Worm (Caenorhabditis elegans) whole organism, late embryonic: ENCODE measurements around the gene F20B6.4.

Experiments
- T23F11.4 ChIP-seq: fragments of 200-800 bp; sonication (Bioruptor generic); optimal IDR thresholded peaks from 2 replicates; lab custom pipeline; 2018; ENCODE audit warnings: mild to moderate bottlenecking, missing genetic modification characterization, missing compliant biosample characterization
- Y22D7AL.16 ChIP-seq: sonication (generic microtip); optimal IDR thresholded peaks from 2 replicates; lab custom pipeline; 2016; ENCODE audit warnings: missing genetic modification characterization, missing compliant biosample characterization
- ama-1 ChIP-seq: fragments of 150-350 bp; optimal IDR thresholded peaks from 2 replicates; lab custom pipeline; 2014
- elt-2 ChIP-seq: sonication (generic microtip); optimal IDR thresholded peaks from 2 replicates; lab custom pipeline; 2016; ENCODE audit warnings: missing genetic modification reagents, missing genetic modification characterization, missing compliant biosample characterization
- hlh-13 ChIP-seq: fragments of 200-800 bp; sonication (Bioruptor generic); optimal IDR thresholded peaks from 2 replicates; lab custom pipeline; 2018; ENCODE audit warnings: mild to moderate bottlenecking, missing genetic modification characterization, missing compliant biosample characterization
- nhr-11 ChIP-seq: fragments of 150-350 bp; optimal IDR thresholded peaks from 2 replicates; lab custom pipeline; 2014; ENCODE audit warnings: missing biosample characterization, missing genetic modification characterization
- pag-3 ChIP-seq: sonication (generic microtip); optimal IDR thresholded peaks from 2 replicates; lab custom pipeline; 2016; ENCODE audit warnings: missing compliant biosample characterization, missing genetic modification characterization, borderline replicate concordance
- pha-4 ChIP-seq: fragments of 150-350 bp; optimal IDR thresholded peaks from 2 replicates; lab custom pipeline; 2018; ENCODE audit warnings: missing biosample characterization, missing genetic modification reagents, missing genetic modification characterization
- pros-1 ChIP-seq: fragments of 150-350 bp; optimal IDR thresholded peaks from 2 replicates; lab custom pipeline; 2014; ENCODE audit warnings: missing biosample characterization, missing genetic modification reagents, missing genetic modification characterization
- unc-3 ChIP-seq, 2 experiments: fragments of 200-800 bp in 1 of 2; sonication (Bioruptor generic) in 1 of 2; sonication (generic microtip) in 1 of 2; conservative IDR thresholded peaks in 1 of 2; optimal IDR thresholded peaks in 1 of 2; 2 replicates each; pipeline versions ENCODE4 v1.3.6 to Lab custom; 2016 to 2022; ENCODE audit warnings: missing compliant biosample characterization in 2 of 2, missing genetic modification characterization in 2 of 2, missing genetic modification reagents in 1 of 2

- TF ChIP-seq elt-2 = no peak
- TF ChIP-seq hlh-13 = no peak
- TF ChIP-seq pha-4 (tag; lab: Kevin White, UChicago) = no peak
- TF ChIP-seq pros-1 = no peak
- TF ChIP-seq Y22D7AL.16 (tag; lab: Kevin White, UChicago) = no peak
- no peak for TF ChIP-seq nhr-11 (tag; lab: Kevin White, UChicago)
- no peak for TF ChIP-seq ama-1
- TF ChIP-seq T23F11.4 (GFP tag; lab: Kevin White, UChicago) = no peak
- TF ChIP-seq pag-3 (tag; lab: Kevin White, UChicago) = no peak
- TF ChIP-seq unc-3 (GFP tag; conservative IDR thresholded peaks at IDR 0.05; lab: Robert Waterston, UW) = no peak
- TF ChIP-seq unc-3 (tag; optimal IDR thresholded peaks at IDR 0.05; lab: Kevin White, UChicago) = no peak
Measured at ce11 chrX:4208495-4208894, 12.2 kb upstream of the F20B6.4 start.
